Fruit fly (Drosophila melanogaster): ENCODE data around the gene CG31697.
A peak's percentile ranks its signal among the peaks of the same experiment; 100 is the strongest.

Gene CG31697

dm6 chr2L:19567305-19567898, 32.2 kb downstream of the CG31697 start:
- TF ChIP-seq Antp (GFP tag; optimal IDR thresholded peaks at IDR 0.05): no peak
- no peak for TF ChIP-seq cato (GFP tag; optimal IDR thresholded peaks at IDR 0.05; ENCODE audit: borderline replicate concordance)
- TF ChIP-seq sens (GFP tag): peak; percentile 16
- peak in 1 of 2 experiments; percentile 93 for TF ChIP-seq Pdp1 (GFP tag; optimal IDR thresholded peaks at IDR 0.05)
- TF ChIP-seq D19A (tag; optimal IDR thresholded peaks at IDR 0.05): peak; percentile 63
- TF ChIP-seq lab (GFP tag; optimal IDR thresholded peaks at IDR 0.05): peak; percentile 69
- no peak for TF ChIP-seq HmgZ (tag; optimal IDR thresholded peaks at IDR 0.05)

DNA sequence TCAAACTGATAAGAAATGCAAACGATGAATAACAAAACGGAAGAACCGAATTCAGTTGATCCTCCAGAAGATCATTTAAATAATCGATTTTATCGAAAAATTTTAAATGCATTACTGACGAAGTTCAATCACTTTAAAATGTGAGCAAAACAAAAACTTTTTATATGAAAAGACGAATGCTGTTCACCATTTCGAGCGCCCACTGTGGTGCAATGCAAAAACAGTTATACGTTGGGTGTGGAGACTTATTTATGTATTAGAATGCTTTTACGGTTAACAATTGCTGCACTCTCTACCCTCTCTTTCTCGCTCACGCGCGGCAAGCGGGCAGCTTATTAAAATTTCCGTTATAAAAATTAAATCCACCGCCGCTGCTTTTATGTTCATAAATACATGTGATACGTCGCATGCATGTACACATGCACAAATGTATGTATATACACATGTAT, 35.6 kb downstream of the CG31697 start:
- TF ChIP-seq Optix (GFP tag; IDR thresholded peaks at IDR 0.05): no peak
- TF ChIP-seq ato (GFP tag; IDR thresholded peaks at IDR 0.05; ENCODE audit: partially characterized antibody): no peak
- TF ChIP-seq ro (GFP tag; IDR thresholded peaks at IDR 0.05): no peak
- TF ChIP-seq CG42726 (GFP tag; IDR thresholded peaks at IDR 0.05; ENCODE audit: partially characterized antibody): no peak
- peak; percentile 37 for TF ChIP-seq Vsx1 (GFP tag; optimal IDR thresholded peaks at IDR 0.05)
- TF ChIP-seq Adf1 (GFP tag; IDR thresholded peaks at IDR 0.05): no peak
- no peak for TF ChIP-seq Sin3A (optimal IDR thresholded peaks at IDR 0.05)
- TF ChIP-seq grau (tag; optimal IDR thresholded peaks at IDR 0.05): peak; percentile 74
- no peak for TF ChIP-seq knrl (GFP tag; IDR thresholded peaks at IDR 0.05; ENCODE audit: partially characterized antibody)
- TF ChIP-seq CG10959 (GFP tag; IDR thresholded peaks at IDR 0.05): no peak
- no peak for TF ChIP-seq hkb (optimal IDR thresholded peaks at IDR 0.05)
- TF ChIP-seq hkb (GFP tag; IDR thresholded peaks at IDR 0.05): 0 out of 2 replicates have a peak, but pooled peaks have one; percentile 10
- no peak for TF ChIP-seq trem (tag; optimal IDR thresholded peaks at IDR 0.05)
- no peak for TF ChIP-seq CG14965 (GFP tag; optimal IDR thresholded peaks at IDR 0.05; ENCODE audit: borderline replicate concordance)
- TF ChIP-seq Nf-YC (tag; optimal IDR thresholded peaks at IDR 0.05): no peak
- TF ChIP-seq psq (GFP tag; optimal IDR thresholded peaks at IDR 0.05): no peak
- TF ChIP-seq tup (GFP tag; optimal IDR thresholded peaks at IDR 0.05): no peak
- no peak for TF ChIP-seq E2f1 (GFP tag; IDR thresholded peaks at IDR 0.05)
- no peak for TF ChIP-seq schlank (tag; optimal IDR thresholded peaks at IDR 0.05)
- TF ChIP-seq CG5953 (GFP tag; IDR thresholded peaks at IDR 0.05): no peak
- peak; percentile 47 for TF ChIP-seq oc (tag; optimal IDR thresholded peaks at IDR 0.05)
- no peak for TF ChIP-seq CG17568 (GFP tag; optimal IDR thresholded peaks at IDR 0.05)
- TF ChIP-seq sens (GFP tag): peak; percentile 46
- TF ChIP-seq CG8388 (GFP tag; optimal IDR thresholded peaks at IDR 0.05): no peak
- peak; percentile 6 for TF ChIP-seq lilli (GFP tag; optimal IDR thresholded peaks at IDR 0.05)
- no peak for TF ChIP-seq Asciz (GFP tag; optimal IDR thresholded peaks at IDR 0.05)
- no peak for TF ChIP-seq dysf (GFP tag; IDR thresholded peaks at IDR 0.05)
- no peak for TF ChIP-seq CG8478 (optimal IDR thresholded peaks at IDR 0.05)
- no peak for TF ChIP-seq CG11560 (tag; IDR thresholded peaks at IDR 0.05)
- TF ChIP-seq CG10209 (GFP tag; optimal IDR thresholded peaks at IDR 0.05): no peak
- no peak for TF ChIP-seq CG4328 (GFP tag; optimal IDR thresholded peaks at IDR 0.05)
- TF ChIP-seq CkIIα-i1 (GFP tag; IDR thresholded peaks at IDR 0.05): no peak
- no peak for TF ChIP-seq run (tag; optimal IDR thresholded peaks at IDR 0.05)
- no peak for TF ChIP-seq CrebB (tag; optimal IDR thresholded peaks at IDR 0.05)
- TF ChIP-seq CG14667 (GFP tag; IDR thresholded peaks at IDR 0.05): no peak
- TF ChIP-seq Oli (tag; optimal IDR thresholded peaks at IDR 0.05): peak; percentile 9
- peak; percentile 81 for TF ChIP-seq Med (GFP tag)
- no peak for TF ChIP-seq Pdp1 (GFP tag; optimal IDR thresholded peaks at IDR 0.05)
- TF ChIP-seq CG2199 (GFP tag; IDR thresholded peaks at IDR 0.05): no peak
- no peak for TF ChIP-seq CG12155 (GFP tag; optimal IDR thresholded peaks at IDR 0.05)
- no peak for TF ChIP-seq kah (GFP tag; optimal IDR thresholded peaks at IDR 0.05)
- no peak for TF ChIP-seq kay (GFP tag; optimal IDR thresholded peaks at IDR 0.05)
- TF ChIP-seq Drgx (GFP tag; IDR thresholded peaks at IDR 0.05): 0 out of 2 replicates have a peak, but pooled peaks have one; percentile 34
- TF ChIP-seq Nf-YB (GFP tag; optimal IDR thresholded peaks at IDR 0.05): no peak
- TF ChIP-seq toy (GFP tag; IDR thresholded peaks at IDR 0.05): no peak

All from whole organism, embryonic.